Fruit fly (Drosophila melanogaster): ENCODE measurements around the gene CG17292.

The CG17292 gene

DNA sequence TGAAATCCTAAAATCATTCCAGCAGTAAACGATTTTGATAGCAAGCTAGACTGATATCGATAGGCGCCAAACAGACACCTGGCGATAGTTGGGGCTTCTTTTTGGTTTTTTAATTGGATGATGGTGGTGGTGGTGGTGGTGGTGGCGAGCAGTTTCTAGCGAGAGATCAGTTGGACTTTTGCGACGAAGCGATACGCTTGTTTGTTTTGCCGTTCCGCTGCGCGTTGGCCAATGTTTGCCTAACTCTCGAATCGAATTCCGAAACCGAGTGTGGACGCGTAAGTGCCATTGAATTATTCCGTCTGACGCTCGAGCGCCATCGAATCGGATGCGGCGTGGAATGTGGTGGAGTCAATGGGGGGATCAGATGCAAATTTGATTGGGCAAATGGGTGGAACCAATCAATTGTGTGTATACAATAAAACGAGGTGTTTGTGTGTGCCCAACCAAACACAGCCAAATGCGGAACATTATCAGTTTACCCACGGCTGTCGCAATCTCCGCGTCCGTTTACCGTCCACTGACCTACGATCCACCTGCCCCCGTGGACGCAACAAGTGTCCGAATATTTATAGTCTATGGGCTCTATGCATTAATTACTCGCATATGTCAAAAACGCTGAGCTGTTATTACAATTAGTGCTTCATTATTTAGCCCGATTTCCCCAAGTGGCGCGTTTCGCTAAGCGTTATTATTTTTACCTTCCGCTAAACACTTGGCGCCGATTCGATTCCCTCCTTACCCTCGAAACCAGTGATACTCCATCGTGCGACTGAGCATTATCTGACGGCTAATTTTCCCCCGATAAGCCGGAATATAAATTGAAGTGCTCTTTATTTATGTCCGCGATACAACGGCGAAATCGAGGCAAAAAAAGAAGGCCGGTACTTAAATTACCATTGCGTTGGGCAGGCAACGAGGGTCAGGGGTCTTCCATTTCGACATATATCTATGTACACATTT lies at the start of gene CG17292 (continued):
- TF ChIP-seq NFAT (GFP tag; IDR thresholded peaks at IDR 0.05) (peak; percentile 74; the same call in 1 of the 2 replicates), CG10959 (GFP tag; IDR thresholded peaks at IDR 0.05) (no peak), CG3847 (GFP tag; IDR thresholded peaks at IDR 0.05) (peak; percentile 61), Dad (GFP tag; optimal IDR thresholded peaks at IDR 0.05) (peak; percentile 65), CG9797 (GFP tag; optimal IDR thresholded peaks at IDR 0.05) (peak; percentile 13), CG16779 (GFP tag; IDR thresholded peaks at IDR 0.05) (peak; percentile 84), Rx (GFP tag; IDR thresholded peaks at IDR 0.05) (peak; percentile 35; the same call in 1 of the 2 replicates), Fer1 (GFP tag; optimal IDR thresholded peaks at IDR 0.05) (peak; percentile 74), Dip3 (GFP tag; optimal IDR thresholded peaks at IDR 0.05) (peak; percentile 32), toy (GFP tag; IDR thresholded peaks at IDR 0.05) (no peak), az2 (GFP tag; optimal IDR thresholded peaks at IDR 0.05) (no peak), CG8765 (GFP tag; IDR thresholded peaks at IDR 0.05) (no peak), CG16863 (GFP tag; optimal IDR thresholded peaks at IDR 0.05) (peak; percentile 6), en (GFP tag; optimal IDR thresholded peaks at IDR 0.05) (no peak), CG17186 (GFP tag; optimal IDR thresholded peaks at IDR 0.05) (peak; percentile 11), CG4282 (GFP tag; optimal IDR thresholded peaks at IDR 0.05) (peak; percentile 39), CG11398 (GFP tag; optimal IDR thresholded peaks at IDR 0.05) (peak; percentile 50), CG4730 (GFP tag; IDR thresholded peaks at IDR 0.05) (no peak), Med (GFP tag) (peak; percentile 95), CG32772 (GFP tag; IDR thresholded peaks at IDR 0.05) (peak; percentile 31; the same call in 1 of the 2 replicates), ara (GFP tag; IDR thresholded peaks at IDR 0.05) (no peak), CG17361 (GFP tag; IDR thresholded peaks at IDR 0.05) (no peak), Fer3 (tag; optimal IDR thresholded peaks at IDR 0.05) (peak; percentile 30), pho (GFP tag; optimal IDR thresholded peaks at IDR 0.05) (peak; percentile 37), Oli (tag; optimal IDR thresholded peaks at IDR 0.05) (no peak), CG18619 (GFP tag; optimal IDR thresholded peaks at IDR 0.05) (peak; percentile 61), Hey (tag; optimal IDR thresholded peaks at IDR 0.05) (peak; percentile 30), zen2 (GFP tag; IDR thresholded peaks at IDR 0.05; ENCODE audit: partially characterized antibody) (peak; percentile 82), CG4360 (GFP tag; IDR thresholded peaks at IDR 0.05) (no peak), Scr (GFP tag; IDR thresholded peaks at IDR 0.05; ENCODE audit: partially characterized antibody) (peak; percentile 90), Vsx1 (GFP tag; optimal IDR thresholded peaks at IDR 0.05) (peak; percentile 62), hth (optimal IDR thresholded peaks at IDR 0.05) (no peak), CG9932 (GFP tag; IDR thresholded peaks at IDR 0.05) (peak; percentile 73), CG10267 (tag; optimal IDR thresholded peaks at IDR 0.05) (peak; percentile 16), dan (GFP tag; IDR thresholded peaks at IDR 0.05) (no peak), CG31365 (tag; optimal IDR thresholded peaks at IDR 0.05) (peak; percentile 24), repo (GFP tag; optimal IDR thresholded peaks at IDR 0.05) (peak; percentile 26), MTF-1 (GFP tag; optimal IDR thresholded peaks at IDR 0.05; ENCODE audit: borderline replicate concordance) (peak; percentile 23), tio (GFP tag; optimal IDR thresholded peaks at IDR 0.05) (no peak), da (GFP tag; optimal IDR thresholded peaks at IDR 0.05) (no peak), CG8944 (GFP tag; optimal IDR thresholded peaks at IDR 0.05) (no peak), chm (GFP tag; IDR thresholded peaks at IDR 0.05) (peak; percentile 60; the same call in 1 of the 2 replicates), CG11723 (GFP tag; optimal IDR thresholded peaks at IDR 0.05) (peak; percentile 16), E2f2 (GFP tag; IDR thresholded peaks at IDR 0.05) (peak; percentile 66), ssp (GFP tag; IDR thresholded peaks at IDR 0.05) (peak; percentile 14; the same call in 1 of the 2 replicates), CG12155 (GFP tag; optimal IDR thresholded peaks at IDR 0.05) (peak; percentile 99), wdn (GFP tag; IDR thresholded peaks at IDR 0.05) (peak; percentile 27; the same call in 1 of the 2 replicates), ATbp (GFP tag; optimal IDR thresholded peaks at IDR 0.05) (peak; percentile 78), run (tag; optimal IDR thresholded peaks at IDR 0.05) (peak; percentile 66)
